Fruit fly (Drosophila melanogaster): Measurements from ENCODE around the gene mex1.

Gene mex1

dm6 chr3L:15525153-15525552 is 5.8 kb upstream of the mex1 start, which contains the start of gene CG33986:
CG33986 (minus strand) TSS chr3L:15525253.
- TF ChIP-seq CG1620 (GFP tag; optimal IDR thresholded peaks at IDR 0.05) (no peak), CG14711 (tag; optimal IDR thresholded peaks at IDR 0.05) (no peak), Hr96 (GFP tag; optimal IDR thresholded peaks at IDR 0.05) (no peak), Mnt (GFP tag; optimal IDR thresholded peaks at IDR 0.05) (no peak), bab1 (GFP tag; optimal IDR thresholded peaks at IDR 0.05) (no peak), cnc (optimal IDR thresholded peaks at IDR 0.05) (no peak), CG12768 (GFP tag; optimal IDR thresholded peaks at IDR 0.05) (no peak), CG7045 (GFP tag; optimal IDR thresholded peaks at IDR 0.05) (no peak), CG33017 (tag; optimal IDR thresholded peaks at IDR 0.05) (no peak), tj (GFP tag; optimal IDR thresholded peaks at IDR 0.05) (no peak), ovo (GFP tag; optimal IDR thresholded peaks at IDR 0.05) (no peak), CG11617 (GFP tag; optimal IDR thresholded peaks at IDR 0.05) (no peak), Clk (GFP tag; optimal IDR thresholded peaks at IDR 0.05) (no peak), CG7101 (tag; optimal IDR thresholded peaks at IDR 0.05) (no peak), CG5204 (GFP tag; optimal IDR thresholded peaks at IDR 0.05) (no peak), Crg-1 (GFP tag; optimal IDR thresholded peaks at IDR 0.05) (no peak), toe (GFP tag; optimal IDR thresholded peaks at IDR 0.05) (no peak), pad (GFP tag; optimal IDR thresholded peaks at IDR 0.05) (no peak), cic (GFP tag; optimal IDR thresholded peaks at IDR 0.05) (no peak)

- TF ChIP-seq CG1620 (GFP tag; optimal IDR thresholded peaks at IDR 0.05) (no peak), cic (GFP tag; optimal IDR thresholded peaks at IDR 0.05) (no peak), CG33017 (tag; optimal IDR thresholded peaks at IDR 0.05) (no peak), CG12768 (GFP tag; optimal IDR thresholded peaks at IDR 0.05) (no peak), bab1 (GFP tag; optimal IDR thresholded peaks at IDR 0.05) (peak; percentile 70), kay (GFP tag; ENCODE audit: borderline replicate concordance) (peak; percentile 8), CG7101 (tag; optimal IDR thresholded peaks at IDR 0.05) (no peak), cnc (optimal IDR thresholded peaks at IDR 0.05) (no peak)
Measured at dm6 chr3L:15523806-15524346, 4.5 kb upstream of the mex1 start, which contains the start of gene CG7945. CG7945 (minus strand) TSS chr3L:15524137.

- TF ChIP-seq CG14711 (tag; optimal IDR thresholded peaks at IDR 0.05): no peak
- TF ChIP-seq pad (GFP tag; optimal IDR thresholded peaks at IDR 0.05): no peak
- no peak for TF ChIP-seq CG33017 (tag; optimal IDR thresholded peaks at IDR 0.05)
- no peak for TF ChIP-seq cic (GFP tag; optimal IDR thresholded peaks at IDR 0.05)
- no peak for TF ChIP-seq CG7101 (tag; optimal IDR thresholded peaks at IDR 0.05)
- TF ChIP-seq tj (GFP tag; optimal IDR thresholded peaks at IDR 0.05): peak; percentile 82
- no peak for TF ChIP-seq kay (GFP tag; ENCODE audit: borderline replicate concordance)
- peak; percentile 7 for TF ChIP-seq bab1 (GFP tag; optimal IDR thresholded peaks at IDR 0.05)
- TF ChIP-seq CG11617 (GFP tag; optimal IDR thresholded peaks at IDR 0.05): no peak
- TF ChIP-seq CG1620 (GFP tag; optimal IDR thresholded peaks at IDR 0.05): no peak
- TF ChIP-seq Mnt (GFP tag; optimal IDR thresholded peaks at IDR 0.05): no peak
Measured at dm6 chr3L:15520320-15520719, 928 bp upstream of the mex1 start, which contains the start of gene yellow-k. yellow-k (plus strand) TSS chr3L:15520620.

dm6 chr3L:15519920-15520319 is 528 bp upstream of the mex1 start:
- TF ChIP-seq ovo (GFP tag; optimal IDR thresholded peaks at IDR 0.05): no peak
- no peak for TF ChIP-seq CG7101 (tag; optimal IDR thresholded peaks at IDR 0.05)
- no peak for TF ChIP-seq kay (GFP tag; ENCODE audit: borderline replicate concordance)
- no peak for TF ChIP-seq CG11617 (GFP tag; optimal IDR thresholded peaks at IDR 0.05)
- TF ChIP-seq Clk (GFP tag; optimal IDR thresholded peaks at IDR 0.05): no peak
- TF ChIP-seq Crg-1 (GFP tag; optimal IDR thresholded peaks at IDR 0.05): no peak
- TF ChIP-seq pad (GFP tag; optimal IDR thresholded peaks at IDR 0.05): no peak
- no peak for TF ChIP-seq CG33017 (tag; optimal IDR thresholded peaks at IDR 0.05)
- no peak for TF ChIP-seq CG7045 (GFP tag; optimal IDR thresholded peaks at IDR 0.05)
- TF ChIP-seq CG1620 (GFP tag; optimal IDR thresholded peaks at IDR 0.05): no peak

- TF ChIP-seq toe (GFP tag; optimal IDR thresholded peaks at IDR 0.05) (no peak), pad (GFP tag; optimal IDR thresholded peaks at IDR 0.05) (no peak), ovo (GFP tag; optimal IDR thresholded peaks at IDR 0.05) (no peak), kay (GFP tag; ENCODE audit: borderline replicate concordance) (peak; percentile 8), Mnt (GFP tag; optimal IDR thresholded peaks at IDR 0.05) (peak; percentile 35), cic (GFP tag; optimal IDR thresholded peaks at IDR 0.05) (peak; percentile 33)
Measured at dm6 chr3L:15518344-15518743, 1.0 kb downstream of the mex1 start.

dm6 chr3L:15517508-15517907 is 1.9 kb downstream of the mex1 start:
- TF ChIP-seq Hr96 (GFP tag; optimal IDR thresholded peaks at IDR 0.05): no peak
- no peak for TF ChIP-seq Clk (GFP tag; optimal IDR thresholded peaks at IDR 0.05)
- peak; percentile 50 for TF ChIP-seq kay (GFP tag; ENCODE audit: borderline replicate concordance)
- TF ChIP-seq cic (GFP tag; optimal IDR thresholded peaks at IDR 0.05): peak; percentile 12

- TF ChIP-seq Mnt (GFP tag; optimal IDR thresholded peaks at IDR 0.05): no peak
- no peak for TF ChIP-seq Clk (GFP tag; optimal IDR thresholded peaks at IDR 0.05)
- TF ChIP-seq toe (GFP tag; optimal IDR thresholded peaks at IDR 0.05): no peak
- no peak for TF ChIP-seq Hr96 (GFP tag; optimal IDR thresholded peaks at IDR 0.05)
- no peak for TF ChIP-seq CG5204 (GFP tag; optimal IDR thresholded peaks at IDR 0.05)
- TF ChIP-seq kay (GFP tag; ENCODE audit: borderline replicate concordance): no peak
- TF ChIP-seq Crg-1 (GFP tag; optimal IDR thresholded peaks at IDR 0.05): no peak
- no peak for TF ChIP-seq cnc (optimal IDR thresholded peaks at IDR 0.05)
- no peak for TF ChIP-seq CG7101 (tag; optimal IDR thresholded peaks at IDR 0.05)
- no peak for TF ChIP-seq CG11617 (GFP tag; optimal IDR thresholded peaks at IDR 0.05)
- no peak for TF ChIP-seq ovo (GFP tag; optimal IDR thresholded peaks at IDR 0.05)
- no peak for TF ChIP-seq CG12768 (GFP tag; optimal IDR thresholded peaks at IDR 0.05)
- no peak for TF ChIP-seq CG14711 (tag; optimal IDR thresholded peaks at IDR 0.05)
- no peak for TF ChIP-seq pad (GFP tag; optimal IDR thresholded peaks at IDR 0.05)
- no peak for TF ChIP-seq tj (GFP tag; optimal IDR thresholded peaks at IDR 0.05)
- no peak for TF ChIP-seq cic (GFP tag; optimal IDR thresholded peaks at IDR 0.05)
- no peak for TF ChIP-seq CG1620 (GFP tag; optimal IDR thresholded peaks at IDR 0.05)
- TF ChIP-seq CG7045 (GFP tag; optimal IDR thresholded peaks at IDR 0.05): no peak
- no peak for TF ChIP-seq CG33017 (tag; optimal IDR thresholded peaks at IDR 0.05)
Measured at dm6 chr3L:15516956-15517355, 2.4 kb downstream of the mex1 start, which contains the start of gene CG13454. CG13454 (minus strand) TSS chr3L:15517056.
